Worm (Caenorhabditis elegans) whole organism, L2 larva: Measurements from ENCODE around the gene R05G9.1.

Experiments
- ceh-16 ChIP-seq: fragments of 150-350 bp; optimal IDR thresholded peaks from 2 replicates; lab custom pipeline; 2014; ENCODE audit warnings: missing biosample characterization, missing genetic modification characterization
- fos-1 ChIP-seq: fragments of 150-350 bp; optimal IDR thresholded peaks from 2 replicates; lab custom pipeline; 2014; ENCODE audit warnings: missing biosample characterization, missing genetic modification characterization
- lin-13 ChIP-seq: fragments of 150-350 bp; optimal IDR thresholded peaks from 2 replicates; lab custom pipeline; 2014; ENCODE audit warnings: missing biosample characterization, missing genetic modification reagents, missing genetic modification characterization
- nhr-12 ChIP-seq: fragments of 150-350 bp; optimal IDR thresholded peaks from 2 replicates; lab custom pipeline; 2014; ENCODE audit warnings: missing biosample characterization, missing genetic modification characterization
- unc-62 ChIP-seq: fragments of 150-350 bp; optimal IDR thresholded peaks from 2 replicates; lab custom pipeline; 2014; ENCODE audit warnings: missing biosample characterization, missing genetic modification reagents, missing genetic modification characterization
- zag-1 ChIP-seq: fragments of 150-350 bp; optimal IDR thresholded peaks from 2 replicates; lab custom pipeline; 2014; ENCODE audit warnings: missing biosample characterization, missing genetic modification characterization
- ztf-11 ChIP-seq: sonication (generic microtip); optimal IDR thresholded peaks from 2 replicates; lab custom pipeline; 2017; ENCODE audit warnings: missing biosample characterization, missing genetic modification characterization

- no peak for TF ChIP-seq zag-1 (tag; lab: Kevin White, UChicago)
- no peak for TF ChIP-seq fos-1 (tag; lab: Kevin White, UChicago)
- no peak for TF ChIP-seq ceh-16
- TF ChIP-seq ztf-11 (tag; lab: Kevin White, UChicago) = no peak
- no peak for TF ChIP-seq lin-13
- no peak for TF ChIP-seq unc-62 (GFP tag; lab: Kevin White, UChicago)
- no peak for TF ChIP-seq nhr-12 (tag; lab: Kevin White, UChicago)
These were observed 19.8 kb downstream of the R05G9.1 start for ce11 chrII:6522622-6523254.
